Worm (Caenorhabditis elegans) whole organism, L4 larva: ENCODE results near the gene idpp-5.

Experiments
- D1046.2 ChIP-seq: fragments of 200-800 bp; sonication (Bioruptor generic); IDR thresholded peaks from 2 replicates; pipeline ENCODE4 v1.3.6; 2022; ENCODE audit warnings: missing genetic modification characterization, missing compliant biosample characterization
- F10B5.3 ChIP-seq: sonication (generic microtip); optimal IDR thresholded peaks from 2 replicates; lab custom pipeline; 2016; ENCODE audit warnings: mild to moderate bottlenecking, missing genetic modification characterization, missing compliant biosample characterization
- F37D6.2 ChIP-seq: sonication (generic microtip); optimal IDR thresholded peaks from 2 replicates; lab custom pipeline; 2016; ENCODE audit warnings: mild to moderate bottlenecking, missing genetic modification characterization, missing compliant biosample characterization
- R02D3.7 ChIP-seq: fragments of 150-350 bp; sonication (generic microtip); optimal IDR thresholded peaks from 3 replicates; lab custom pipeline; 2014; ENCODE audit warnings: missing biosample characterization, missing genetic modification characterization
- T20F7.1 ChIP-seq: fragments of 200-800 bp; sonication (Bioruptor generic); optimal IDR thresholded peaks from 2 replicates; lab custom pipeline; 2018; ENCODE audit warnings: mild to moderate bottlenecking, missing genetic modification characterization, missing compliant biosample characterization
- Y48G9A.11 ChIP-seq: fragments of 200-800 bp; sonication (Bioruptor generic); IDR thresholded peaks from 2 replicates; pipeline ENCODE4 v1.3.6; 2022; ENCODE audit warnings: missing genetic modification reagents, missing genetic modification characterization, missing compliant biosample characterization
- Y5F2A.4 ChIP-seq: fragments of 200-800 bp; sonication (Bioruptor generic); optimal IDR thresholded peaks from 2 replicates; lab custom pipeline; 2018; ENCODE audit warnings: mild to moderate bottlenecking, missing genetic modification characterization, missing compliant biosample characterization
- Y75B8A.6 ChIP-seq: fragments of 200-800 bp; sonication (Bioruptor generic); IDR thresholded peaks from 2 replicates; pipeline ENCODE4 v1.3.6; 2022; ENCODE audit warnings: missing genetic modification reagents, missing genetic modification characterization, missing compliant biosample characterization
- aha-1 ChIP-seq: fragments of 150-350 bp; peaks from one replicate; lab custom pipeline; 2014; ENCODE audit warnings: missing biosample characterization, missing genetic modification characterization
- ama-1 ChIP-seq: fragments of 150-350 bp; optimal IDR thresholded peaks from 2 replicates; lab custom pipeline; 2014; ENCODE audit warnings: inconsistent platforms, mixed read lengths
- arid-1 ChIP-seq: fragments of 200-800 bp; sonication (Bioruptor generic); conservative IDR thresholded peaks from 2 replicates; pipeline ENCODE4 v1.3.6; 2022; ENCODE audit warnings: missing genetic modification reagents, missing genetic modification characterization, missing compliant biosample characterization
- ceh-44 ChIP-seq: fragments of 200-800 bp; sonication (Bioruptor generic); IDR thresholded peaks from 2 replicates; pipeline ENCODE4 v1.3.6; 2022; ENCODE audit warnings: missing genetic modification reagents, missing genetic modification characterization, missing compliant biosample characterization
- daf-16 ChIP-seq, 3 experiments: sonication (generic microtip); optimal IDR thresholded peaks; 2 replicates each; lab custom pipeline; 2016 to 2017; ENCODE audit warnings: missing genetic modification characterization in 3 of 3, missing genetic modification reagents in 3 of 3, mild to moderate bottlenecking in 2 of 3, missing compliant biosample characterization in 2 of 3, missing biosample characterization in 1 of 3, moderate library complexity in 1 of 3
- dmd-9 ChIP-seq: fragments of 200-800 bp; sonication (Bioruptor generic); IDR thresholded peaks from 2 replicates; pipeline ENCODE4 v1.3.6; 2022; ENCODE audit warnings: missing genetic modification reagents, missing genetic modification characterization, missing compliant biosample characterization
- dpl-1 ChIP-seq: fragments of 150-350 bp; optimal IDR thresholded peaks from 2 replicates; lab custom pipeline; 2014; ENCODE audit warnings: missing biosample characterization, missing genetic modification reagents, missing genetic modification characterization
- egl-27 ChIP-seq: sonication (generic microtip); optimal IDR thresholded peaks from 3 replicates; lab custom pipeline; 2017; ENCODE audit warnings: missing biosample characterization, missing genetic modification reagents, missing genetic modification characterization
- hif-1 ChIP-seq, 2 experiments: sonication (generic microtip); optimal IDR thresholded peaks; 2 replicates each; lab custom pipeline; 2016 to 2017; ENCODE audit warnings: missing compliant biosample characterization in 2 of 2, missing genetic modification characterization in 2 of 2, missing genetic modification reagents in 2 of 2, missing genotype in 2 of 2, mild to moderate bottlenecking in 1 of 2
- hlh-11 ChIP-seq: fragments of 200-800 bp; sonication (Bioruptor generic); optimal IDR thresholded peaks from 2 replicates; lab custom pipeline; 2018; ENCODE audit warnings: mild to moderate bottlenecking, missing genetic modification characterization, missing compliant biosample characterization
- hlh-30 ChIP-seq: sonication (generic microtip); optimal IDR thresholded peaks from 2 replicates; lab custom pipeline; 2017; ENCODE audit warnings: antibody characterized with exemption, mild to moderate bottlenecking, missing genetic modification characterization, missing compliant biosample characterization; ENCODE audit not compliant: insufficient read depth
- lim-7 ChIP-seq: fragments of 200-800 bp; sonication (Bioruptor generic); IDR thresholded peaks from 2 replicates; pipeline ENCODE4 v1.3.6; 2022; ENCODE audit warnings: missing genetic modification characterization, missing compliant biosample characterization
- lin-15B ChIP-seq: fragments of 150-350 bp; sonication (generic microtip); optimal IDR thresholded peaks from 3 replicates; lab custom pipeline; 2014; ENCODE audit warnings: missing biosample characterization, missing genetic modification characterization
- lin-29 ChIP-seq: fragments of 200-800 bp; sonication (Bioruptor generic); IDR thresholded peaks from 2 replicates; pipeline ENCODE4 v1.3.6; 2022; ENCODE audit warnings: missing genetic modification reagents, missing genetic modification characterization, missing compliant biosample characterization
- mdl-1 ChIP-seq, 2 experiments: fragments of 150-350 bp in 1 of 2; sonication (generic microtip) in 1 of 2; optimal IDR thresholded peaks; 2 replicates each; lab custom pipeline; 2014 to 2017; ENCODE audit warnings: missing biosample characterization in 2 of 2, missing genetic modification characterization in 2 of 2
- mep-1 ChIP-seq: fragments of 150-350 bp; sonication (generic microtip); optimal IDR thresholded peaks from 3 replicates; lab custom pipeline; 2014; ENCODE audit warnings: missing biosample characterization, missing genetic modification characterization
- mxl-3 ChIP-seq: fragments of 200-800 bp; sonication (Bioruptor generic); optimal IDR thresholded peaks from 2 replicates; lab custom pipeline; 2018; ENCODE audit warnings: mild to moderate bottlenecking, missing genetic modification characterization, missing compliant biosample characterization
- nhr-25 ChIP-seq: sonication (generic microtip); optimal IDR thresholded peaks from 2 replicates; lab custom pipeline; 2017; ENCODE audit warnings: missing genetic modification characterization, mild to moderate bottlenecking, missing compliant biosample characterization, antibody characterized with exemption, moderate library complexity, borderline replicate concordance; ENCODE audit not compliant: insufficient read depth
- nhr-28 ChIP-seq: fragments of 150-350 bp; optimal IDR thresholded peaks from 2 replicates; lab custom pipeline; 2014; ENCODE audit warnings: missing biosample characterization, missing genetic modification characterization
- nhr-6 ChIP-seq: fragments of 150-350 bp; optimal IDR thresholded peaks from 2 replicates; lab custom pipeline; 2014; ENCODE audit warnings: missing biosample characterization, missing genetic modification characterization
- nhr-76 ChIP-seq: fragments of 150-350 bp; optimal IDR thresholded peaks from 2 replicates; lab custom pipeline; 2014; ENCODE audit warnings: missing biosample characterization, missing genetic modification characterization
- php-3 ChIP-seq: fragments of 200-800 bp; sonication (Bioruptor generic); IDR thresholded peaks from 2 replicates; pipeline ENCODE4 v1.3.6; 2022; ENCODE audit warnings: missing genetic modification reagents, missing genetic modification characterization, missing compliant biosample characterization
- rbr-2 ChIP-seq: sonication (generic microtip); optimal IDR thresholded peaks from 2 replicates; lab custom pipeline; 2016; ENCODE audit warnings: missing genotype, missing genetic modification characterization, missing compliant biosample characterization
- saeg-2 ChIP-seq: fragments of 200-800 bp; sonication (Bioruptor generic); IDR thresholded peaks from 2 replicates; pipeline ENCODE4 v1.3.6; 2022; ENCODE audit warnings: missing genetic modification reagents, missing genetic modification characterization, missing compliant biosample characterization
- unc-62 ChIP-seq, 3 experiments: fragments of 150-350 bp in 1 of 3; sonication (generic microtip); optimal IDR thresholded peaks in 2 of 3; peaks in 1 of 3; 1 replicate in 1 of 3; 2 replicates in 2 of 3; lab custom pipeline; 2014 to 2017; ENCODE audit warnings: missing biosample characterization in 3 of 3, missing genetic modification characterization in 3 of 3, missing genetic modification reagents in 3 of 3, missing genotype in 1 of 3
- vab-7 ChIP-seq: fragments of 200-800 bp; sonication (Bioruptor generic); IDR thresholded peaks from 2 replicates; pipeline ENCODE4 v1.3.6; 2022; ENCODE audit warnings: missing genetic modification reagents, missing genetic modification characterization, missing compliant biosample characterization
- zag-1 ChIP-seq: fragments of 150-350 bp; optimal IDR thresholded peaks from 2 replicates; lab custom pipeline; 2014; ENCODE audit warnings: missing biosample characterization, missing genetic modification characterization
- zfp-2 ChIP-seq: sonication (generic microtip); optimal IDR thresholded peaks from 2 replicates; lab custom pipeline; 2016; ENCODE audit warnings: mild to moderate bottlenecking, missing genetic modification characterization, missing compliant biosample characterization
- zip-2 ChIP-seq: fragments of 150-350 bp; optimal IDR thresholded peaks from 2 replicates; lab custom pipeline; 2014; ENCODE audit warnings: missing biosample characterization, missing genetic modification characterization

Gene idpp-5

ce11 chrX:3835632-3836031 is 43.0 kb upstream of the idpp-5 start (continued):
- TF ChIP-seq daf-16 (GFP tag; optimal IDR thresholded peaks at IDR 0.05; lab: Kevin White, UChicago), result no peak
- no peak for TF ChIP-seq daf-16 (tag; optimal IDR thresholded peaks at IDR 0.05; lab: Kevin White, UChicago)
- TF ChIP-seq mep-1 (tag; lab: Kevin White, UChicago), result peak; percentile 29
- TF ChIP-seq lim-7 (GFP tag; lab: Robert Waterston, UW), result no peak
- peak; percentile 27 for TF ChIP-seq hlh-11 (tag; lab: Kevin White, UChicago)
- no peak for TF ChIP-seq dpl-1
- TF ChIP-seq R02D3.7 (tag; lab: Kevin White, UChicago), result no peak
- TF ChIP-seq lin-15B, result no peak
- TF ChIP-seq lin-29 (GFP tag; lab: Robert Waterston, UW), result no peak
- TF ChIP-seq mdl-1 (tag; optimal IDR thresholded peaks at IDR 0.05; lab: Kevin White, UChicago), result peak in 1 of 2 experiments; percentile 5
- no peak for TF ChIP-seq nhr-25 (tag; lab: Kevin White, UChicago)
- TF ChIP-seq vab-7, result no peak
- TF ChIP-seq zip-2 (tag; lab: Kevin White, UChicago), result no peak
- no peak for TF ChIP-seq Y75B8A.6
- no peak for TF ChIP-seq arid-1
- no peak for TF ChIP-seq zfp-2
- no peak for TF ChIP-seq rbr-2
- no peak for TF ChIP-seq Y48G9A.11 (GFP tag; lab: Robert Waterston, UW)
- TF ChIP-seq ceh-44 (GFP tag; lab: Robert Waterston, UW), result no peak
- no peak for TF ChIP-seq nhr-76 (tag; lab: Kevin White, UChicago)
- no peak for TF ChIP-seq D1046.2 (GFP tag; lab: Robert Waterston, UW)
- peak; percentile 30 for TF ChIP-seq hlh-30 (tag; lab: Kevin White, UChicago)
- TF ChIP-seq ama-1 (lab: Kevin White, UChicago), result no peak
- TF ChIP-seq saeg-2 (GFP tag; lab: Robert Waterston, UW), result no peak
- TF ChIP-seq mxl-3, result peak; percentile 37
- no peak for TF ChIP-seq F10B5.3 (tag; lab: Kevin White, UChicago)
- TF ChIP-seq T20F7.1 (GFP tag; lab: Kevin White, UChicago), result no peak
- TF ChIP-seq php-3, result no peak
- TF ChIP-seq dmd-9 (GFP tag; lab: Robert Waterston, UW), result no peak
- peak; percentile 34 for TF ChIP-seq nhr-28 (tag; lab: Kevin White, UChicago)
- TF ChIP-seq nhr-6 (tag; lab: Kevin White, UChicago), result no peak
- no peak for TF ChIP-seq F37D6.2 (tag; lab: Kevin White, UChicago)
- no peak for TF ChIP-seq zag-1
- TF ChIP-seq, all 104 proteins: peak for 9

- TF ChIP-seq F37D6.2 (tag; lab: Kevin White, UChicago), result no peak
- no peak for TF ChIP-seq hif-1 (tag; optimal IDR thresholded peaks at IDR 0.05; lab: Kevin White, UChicago)
- TF ChIP-seq nhr-28 (tag; lab: Kevin White, UChicago), result peak; percentile 10
- peak; percentile 86 for TF ChIP-seq aha-1 (tag; lab: Kevin White, UChicago)
- peak; percentile 6 for TF ChIP-seq hlh-11 (tag; lab: Kevin White, UChicago)
- no peak for TF ChIP-seq vab-7
- peak in 1 of 2 experiments; percentile 87 for TF ChIP-seq daf-16 (GFP tag; optimal IDR thresholded peaks at IDR 0.05; lab: Kevin White, UChicago)
- no peak for TF ChIP-seq daf-16 (tag; optimal IDR thresholded peaks at IDR 0.05; lab: Kevin White, UChicago)
- peak in 1 of 2 experiments; percentile 63 for TF ChIP-seq unc-62 (GFP tag; optimal IDR thresholded peaks at IDR 0.05 in 1 of 2; lab: Kevin White, UChicago)
- TF ChIP-seq unc-62 (tag; optimal IDR thresholded peaks at IDR 0.05; lab: Kevin White, UChicago), result no peak
- no peak for TF ChIP-seq egl-27 (tag; lab: Kevin White, UChicago)
- TF ChIP-seq Y5F2A.4 (GFP tag; lab: Kevin White, UChicago), result no peak
Measured at ce11 chrX:3833964-3834840, 41.6 kb upstream of the idpp-5 start.
